Fruit fly (Drosophila melanogaster) whole organism, adult: ENCODE data around the gene CG32547.

Experiments
- CG11617 ChIP-seq: fragments of 200-800 bp; sonication (Bioruptor generic); optimal IDR thresholded peaks from 2 replicates; lab custom pipeline; 2017; ENCODE audit warnings: mild to moderate bottlenecking, missing biosample characterization, missing genetic modification reagents, missing genetic modification characterization
- CG12768 ChIP-seq: fragments of 200-800 bp; sonication (Bioruptor generic); optimal IDR thresholded peaks from 2 replicates; lab custom pipeline; 2017; ENCODE audit warnings: missing biosample characterization, missing genetic modification characterization, mild to moderate bottlenecking, moderate library complexity, missing genetic modification reagents
- CG14711 ChIP-seq: fragments of 200-800 bp; sonication (Bioruptor generic); optimal IDR thresholded peaks from 2 replicates; lab custom pipeline; 2018; ENCODE audit warnings: missing biosample characterization, mild to moderate bottlenecking, missing genetic modification characterization, moderate library complexity
- CG1620 ChIP-seq: fragments of 200-800 bp; sonication (Bioruptor generic); optimal IDR thresholded peaks from 2 replicates; lab custom pipeline; 2016; ENCODE audit warnings: missing biosample characterization, missing genetic modification characterization
- CG33017 ChIP-seq: fragments of 200-800 bp; sonication (Bioruptor generic); optimal IDR thresholded peaks from 2 replicates; lab custom pipeline; 2018; ENCODE audit warnings: missing biosample characterization, mild to moderate bottlenecking, missing genetic modification characterization, moderate library complexity
- CG5204 ChIP-seq: fragments of 200-800 bp; sonication (Bioruptor generic); optimal IDR thresholded peaks from 2 replicates; lab custom pipeline; 2016; ENCODE audit warnings: missing biosample characterization, missing genetic modification characterization
- CG7045 ChIP-seq: fragments of 200-800 bp; sonication (Bioruptor generic); optimal IDR thresholded peaks from 2 replicates; lab custom pipeline; 2017; ENCODE audit warnings: missing biosample characterization, mild to moderate bottlenecking, missing genetic modification characterization
- CG7101 ChIP-seq: fragments of 200-800 bp; sonication (Bioruptor generic); optimal IDR thresholded peaks from 2 replicates; lab custom pipeline; 2018; ENCODE audit warnings: missing biosample characterization, mild to moderate bottlenecking, missing genetic modification characterization, moderate library complexity
- Clk ChIP-seq: fragments of 200-800 bp; sonication (Bioruptor generic); optimal IDR thresholded peaks from 2 replicates; lab custom pipeline; 2017; ENCODE audit warnings: missing biosample characterization, missing genetic modification characterization
- Crg-1 ChIP-seq: fragments of 200-800 bp; sonication (Bioruptor generic); optimal IDR thresholded peaks from 2 replicates; lab custom pipeline; 2016; ENCODE audit warnings: missing biosample characterization, missing genetic modification characterization
- Hr96 ChIP-seq: fragments of 200-800 bp; sonication (Bioruptor generic); optimal IDR thresholded peaks from 2 replicates; lab custom pipeline; 2016; ENCODE audit warnings: missing biosample characterization, missing genetic modification characterization
- Mnt ChIP-seq: fragments of 200-800 bp; sonication (Bioruptor generic); optimal IDR thresholded peaks from 2 replicates; lab custom pipeline; 2016; ENCODE audit warnings: missing biosample characterization, mild to moderate bottlenecking, missing genetic modification characterization
- bab1 ChIP-seq: fragments of 200-800 bp; sonication (Bioruptor generic); optimal IDR thresholded peaks from 3 replicates; lab custom pipeline; 2019; ENCODE audit warnings: missing biosample characterization, mild to moderate bottlenecking, missing genetic modification characterization, moderate library complexity
- cic ChIP-seq: fragments of 200-800 bp; sonication (Bioruptor generic); optimal IDR thresholded peaks from 2 replicates; lab custom pipeline; 2017; ENCODE audit warnings: missing biosample characterization, mild to moderate bottlenecking, missing genetic modification characterization, moderate library complexity
- cnc ChIP-seq, 2 experiments: fragments of >200 bp; optimal IDR thresholded peaks; 2 replicates each; lab custom pipeline; 2017
- kay ChIP-seq: fragments of 200-800 bp; sonication (Bioruptor generic); peaks from one replicate; lab custom pipeline; 2016; ENCODE audit warnings: missing biosample characterization, missing genetic modification characterization, borderline replicate concordance
- ovo ChIP-seq: fragments of 200-800 bp; sonication (Bioruptor generic); optimal IDR thresholded peaks from 2 replicates; lab custom pipeline; 2016; ENCODE audit warnings: missing biosample characterization, missing genetic modification characterization
- pad ChIP-seq: fragments of 200-800 bp; sonication (Bioruptor generic); optimal IDR thresholded peaks from 3 replicates; lab custom pipeline; 2017; ENCODE audit warnings: missing biosample characterization, missing genetic modification characterization, mild to moderate bottlenecking, moderate library complexity, missing genetic modification reagents
- tj ChIP-seq: fragments of 200-800 bp; sonication (Bioruptor generic); optimal IDR thresholded peaks from 3 replicates; lab custom pipeline; 2017; ENCODE audit warnings: missing biosample characterization, mild to moderate bottlenecking, missing genetic modification characterization, moderate library complexity
- toe ChIP-seq: fragments of 200-800 bp; sonication (Bioruptor generic); optimal IDR thresholded peaks from 2 replicates; lab custom pipeline; 2016; ENCODE audit warnings: missing biosample characterization, missing genetic modification characterization

The CG32547 gene

DNA sequence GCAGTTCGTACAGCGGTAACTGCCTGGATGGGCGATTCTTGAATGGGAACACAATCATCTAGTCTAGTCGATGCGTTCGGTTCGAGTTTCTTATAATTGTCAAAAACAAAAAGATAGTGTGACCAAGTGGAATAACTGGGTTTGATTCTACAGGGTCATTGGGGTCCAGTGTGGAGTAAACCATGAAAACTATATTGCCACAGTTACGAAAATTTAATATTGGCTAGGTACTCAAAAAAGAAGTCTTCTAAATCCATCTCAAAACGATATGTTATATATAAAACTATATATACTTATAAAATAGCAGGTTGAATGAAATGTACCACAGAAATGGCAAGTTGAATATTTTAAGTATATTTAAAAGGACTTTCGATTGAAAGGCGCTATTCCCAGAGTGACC lies 79.3 kb downstream of the CG32547 start, which contains the start of gene CG34328:
Gene CG34328, minus strand, starts transcription at position 101 of the 400 bp plus-strand sequence.
- no peak for TF ChIP-seq CG7045
- TF ChIP-seq CG12768 (GFP tag; lab: Kevin White, UChicago): no peak
- no peak for TF ChIP-seq bab1 (GFP tag; lab: Kevin White, UChicago)
- TF ChIP-seq ovo (GFP tag; lab: Kevin White, UChicago): no peak
- no peak for TF ChIP-seq Crg-1
- no peak for TF ChIP-seq cnc (optimal IDR thresholded peaks at IDR 0.05; lab: Kevin White, UChicago)
- TF ChIP-seq CG5204 (GFP tag; lab: Kevin White, UChicago): no peak
- TF ChIP-seq CG14711 (tag; lab: Kevin White, UChicago): no peak
- no peak for TF ChIP-seq cic (GFP tag; lab: Kevin White, UChicago)
- no peak for TF ChIP-seq tj (GFP tag; lab: Kevin White, UChicago)
- no peak for TF ChIP-seq Mnt (GFP tag; lab: Kevin White, UChicago)

DNA sequence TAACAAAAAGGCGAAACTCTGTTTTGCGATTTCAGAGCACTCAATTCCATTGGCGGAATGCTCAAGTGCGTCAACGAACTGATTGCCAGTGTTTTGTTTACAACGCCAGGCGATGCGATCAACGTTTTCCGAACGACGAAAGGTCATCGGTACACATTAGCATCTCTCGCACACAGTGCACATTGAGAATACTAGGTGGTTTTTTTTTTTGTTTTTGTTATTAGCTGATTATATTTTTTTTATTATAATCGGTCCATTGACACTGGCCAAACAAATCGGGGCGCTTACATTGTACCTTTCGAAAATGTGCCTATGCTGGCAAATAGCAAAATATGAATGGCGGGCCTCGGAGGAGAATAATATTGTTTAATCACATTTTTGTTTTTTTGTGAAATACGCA lies 84.1 kb downstream of the CG32547 start:
- TF ChIP-seq CG1620 (GFP tag; lab: Kevin White, UChicago) (no peak), CG7045 (no peak), Clk (GFP tag; lab: Kevin White, UChicago) (no peak), cic (GFP tag; lab: Kevin White, UChicago) (peak; percentile 73), Mnt (GFP tag; lab: Kevin White, UChicago) (peak; percentile 44), kay (GFP tag; lab: Kevin White, UChicago) (no peak), CG33017 (tag; lab: Kevin White, UChicago) (no peak), pad (GFP tag; lab: Kevin White, UChicago) (no peak), CG5204 (GFP tag; lab: Kevin White, UChicago) (no peak), Hr96 (GFP tag; lab: Kevin White, UChicago) (no peak), cnc (optimal IDR thresholded peaks at IDR 0.05; lab: Kevin White, UChicago) (no peak), CG7101 (tag; lab: Kevin White, UChicago) (no peak), CG11617 (GFP tag; lab: Kevin White, UChicago) (no peak), CG12768 (GFP tag; lab: Kevin White, UChicago) (no peak), ovo (GFP tag; lab: Kevin White, UChicago) (no peak), bab1 (GFP tag; lab: Kevin White, UChicago) (no peak), CG14711 (tag; lab: Kevin White, UChicago) (no peak), toe (no peak), Crg-1 (no peak), tj (GFP tag; lab: Kevin White, UChicago) (peak; percentile 61)
